Fruit fly (Drosophila melanogaster) whole organism, pupa: ENCODE measurements around the gene CG13983.

Experiments used
- CG4496 ChIP-seq: fragments of 200-800 bp; sonication (Bioruptor generic); IDR thresholded peaks from 3 replicates; pipeline ENCODE4 v1.3.6; 2022; ENCODE audit warnings: missing biosample characterization, missing genetic modification characterization
- CG9948 ChIP-seq: fragments of 200-800 bp; sonication (Bioruptor generic); optimal IDR thresholded peaks from 2 replicates; lab custom pipeline; 2018; ENCODE audit warnings: missing biosample characterization, mild to moderate bottlenecking, missing genetic modification characterization, moderate library complexity
- Ets98B ChIP-seq: fragments of 200-800 bp; sonication (Bioruptor generic); IDR thresholded peaks from 2 replicates; pipeline ENCODE4 v1.3.6; 2022; ENCODE audit warnings: missing biosample characterization, missing genetic modification characterization
- gl ChIP-seq: fragments of 200-800 bp; sonication (Bioruptor generic); optimal IDR thresholded peaks from 2 replicates; lab custom pipeline; 2018; ENCODE audit warnings: missing biosample characterization, mild to moderate bottlenecking, missing genetic modification characterization

dm6 chr2L:6252258-6253004 lies 11.9 kb downstream of the CG13983 start:
- TF ChIP-seq gl (tag; lab: Kevin White, UChicago) (no peak), CG9948 (tag; lab: Kevin White, UChicago) (no peak), CG4496 (GFP tag; lab: Robert Waterston, UW) (0 out of 3 replicates have a peak, but pooled peaks have one; percentile 38), Ets98B (GFP tag; lab: Robert Waterston, UW) (no peak)
